Worm (Caenorhabditis elegans) whole organism, late embryonic: ENCODE results near the gene E04D5.4.

Experiments used
- T23F11.4 ChIP-seq: fragments of 200-800 bp; sonication (Bioruptor generic); optimal IDR thresholded peaks from 2 replicates; lab custom pipeline; 2018; ENCODE audit warnings: mild to moderate bottlenecking, missing genetic modification characterization, missing compliant biosample characterization
- ets-4 ChIP-seq: sonication (generic microtip); optimal IDR thresholded peaks from 2 replicates; lab custom pipeline; 2016; ENCODE audit warnings: missing genetic modification characterization, missing compliant biosample characterization
- fax-1 ChIP-seq: sonication (generic microtip); optimal IDR thresholded peaks from 2 replicates; lab custom pipeline; 2016; ENCODE audit warnings: missing genotype, missing genetic modification characterization, missing compliant biosample characterization
- lin-11 ChIP-seq: fragments of 200-800 bp; sonication (Bioruptor generic); optimal IDR thresholded peaks from 2 replicates; lab custom pipeline; 2018; ENCODE audit warnings: mild to moderate bottlenecking, missing genetic modification characterization, missing compliant biosample characterization
- nfya-1 ChIP-seq: sonication (generic microtip); optimal IDR thresholded peaks from 2 replicates; lab custom pipeline; 2017; ENCODE audit warnings: missing genetic modification characterization, mild to moderate bottlenecking, missing compliant biosample characterization, antibody characterized with exemption, moderate library complexity
- nhr-11 ChIP-seq: fragments of 150-350 bp; optimal IDR thresholded peaks from 2 replicates; lab custom pipeline; 2014; ENCODE audit warnings: missing biosample characterization, missing genetic modification characterization
- pag-3 ChIP-seq: sonication (generic microtip); optimal IDR thresholded peaks from 2 replicates; lab custom pipeline; 2016; ENCODE audit warnings: missing compliant biosample characterization, missing genetic modification characterization, borderline replicate concordance
- pha-4 ChIP-seq: fragments of 150-350 bp; optimal IDR thresholded peaks from 2 replicates; lab custom pipeline; 2018; ENCODE audit warnings: missing biosample characterization, missing genetic modification reagents, missing genetic modification characterization
- rnt-1 ChIP-seq: sonication (generic microtip); optimal IDR thresholded peaks from 2 replicates; lab custom pipeline; 2016; ENCODE audit warnings: missing genetic modification characterization, missing compliant biosample characterization
- tbx-7 ChIP-seq: sonication (generic microtip); optimal IDR thresholded peaks from 2 replicates; lab custom pipeline; 2016; ENCODE audit warnings: missing genotype, missing genetic modification characterization, missing compliant biosample characterization
- unc-55 ChIP-seq: sonication (generic microtip); optimal IDR thresholded peaks from 2 replicates; lab custom pipeline; 2017; ENCODE audit warnings: missing biosample characterization, missing genetic modification reagents, missing genetic modification characterization

DNA sequence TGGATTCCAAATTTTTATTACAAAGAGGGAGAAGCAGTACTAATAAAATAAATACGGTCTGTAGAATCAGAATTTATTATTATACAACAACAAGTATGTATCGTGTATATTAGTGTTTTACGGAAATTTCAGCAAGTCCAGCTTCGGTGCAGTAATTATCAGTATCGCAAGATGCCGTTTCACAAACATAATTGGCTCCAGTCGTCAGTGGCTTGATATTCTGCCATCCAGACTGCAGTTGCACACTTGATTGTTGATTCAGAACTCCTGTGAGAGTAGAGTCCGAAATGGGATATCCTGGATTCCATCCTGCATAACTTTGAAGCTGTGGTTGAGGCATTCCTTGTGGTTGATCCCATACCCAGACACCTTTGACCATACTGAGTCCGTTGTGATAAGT, 40.0 kb downstream of the E04D5.4 start:
- TF ChIP-seq T23F11.4 (no peak), unc-55 (GFP tag; lab: Kevin White, UChicago) (no peak), tbx-7 (tag; lab: Kevin White, UChicago) (no peak), lin-11 (tag; lab: Kevin White, UChicago) (no peak), nfya-1 (tag; lab: Kevin White, UChicago) (no peak), fax-1 (tag; lab: Kevin White, UChicago) (no peak), nhr-11 (tag; lab: Kevin White, UChicago) (no peak), rnt-1 (tag; lab: Kevin White, UChicago) (no peak), ets-4 (tag; lab: Kevin White, UChicago) (no peak), pag-3 (tag; lab: Kevin White, UChicago) (no peak), pha-4 (tag; lab: Kevin White, UChicago) (no peak)
